Worm (Caenorhabditis elegans): ENCODE data around the gene nstp-10.

Gene nstp-10

ce11 chrV:9518832-9519231 is 30.8 kb downstream of the nstp-10 start, which contains the start of gene C50F4.8:
C50F4.8 (minus strand) TSS chrV:9518859.
- TF ChIP-seq lin-39 (tag; optimal IDR thresholded peaks at IDR 0.05) (no peak), ama-1 (optimal IDR thresholded peaks at IDR 0.05) (peak; percentile 37), nhr-237 (tag; optimal IDR thresholded peaks at IDR 0.05) (no peak), sea-2 (GFP tag; optimal IDR thresholded peaks at IDR 0.05) (no peak), snpc-4 (tag; optimal IDR thresholded peaks at IDR 0.05) (no peak), nhr-23 (tag; optimal IDR thresholded peaks at IDR 0.05) (peak; percentile 55)

ce11 chrV:9516280-9516679 is 33.4 kb downstream of the nstp-10 start:
- peak; percentile 20 for TF ChIP-seq lsy-12 (tag; optimal IDR thresholded peaks at IDR 0.05)
- TF ChIP-seq nhr-23 (tag; optimal IDR thresholded peaks at IDR 0.05), result peak; percentile 86
- TF ChIP-seq lin-15B (tag; optimal IDR thresholded peaks at IDR 0.05), result no peak
- TF ChIP-seq jun-1 (tag; optimal IDR thresholded peaks at IDR 0.05), result peak; percentile 69
- no peak for TF ChIP-seq mml-1 (tag; optimal IDR thresholded peaks at IDR 0.05)
- peak; percentile 26 for TF ChIP-seq nhr-25 (tag; optimal IDR thresholded peaks at IDR 0.05)
- peak; percentile 51 for TF ChIP-seq elt-2 (tag; optimal IDR thresholded peaks at IDR 0.05)
- TF ChIP-seq pqm-1 (tag; optimal IDR thresholded peaks at IDR 0.05), result peak; percentile 88
- TF ChIP-seq elt-3 (tag; optimal IDR thresholded peaks at IDR 0.05), result peak in 2 of 3 experiments; percentile 41 to 56
- peak; percentile 68 for TF ChIP-seq nhr-43 (tag; optimal IDR thresholded peaks at IDR 0.05; ENCODE audit: poor library complexity, severe bottlenecking)

- TF ChIP-seq nhr-23 (tag; optimal IDR thresholded peaks at IDR 0.05) (peak; percentile 20), elt-2 (tag; optimal IDR thresholded peaks at IDR 0.05) (peak; percentile 7), nhr-43 (tag; optimal IDR thresholded peaks at IDR 0.05; ENCODE audit: poor library complexity, severe bottlenecking) (no peak), nhr-237 (tag; optimal IDR thresholded peaks at IDR 0.05) (no peak), nfya-1 (tag; optimal IDR thresholded peaks at IDR 0.05; ENCODE audit: insufficient read depth) (peak; percentile 45), R02D3.7 (tag; optimal IDR thresholded peaks at IDR 0.05) (no peak), jun-1 (tag; optimal IDR thresholded peaks at IDR 0.05) (peak; percentile 14), mml-1 (tag; optimal IDR thresholded peaks at IDR 0.05) (no peak), ceh-16 (tag; optimal IDR thresholded peaks at IDR 0.05) (no peak), nhr-28 (tag; optimal IDR thresholded peaks at IDR 0.05) (no peak), snpc-4 (tag; optimal IDR thresholded peaks at IDR 0.05) (peak; percentile 46), nhr-25 (tag; optimal IDR thresholded peaks at IDR 0.05) (no peak), nhr-67 (tag; optimal IDR thresholded peaks at IDR 0.05) (no peak), egl-5 (tag; optimal IDR thresholded peaks at IDR 0.05) (no peak), ama-1 (optimal IDR thresholded peaks at IDR 0.05) (no peak), lsy-12 (tag; optimal IDR thresholded peaks at IDR 0.05) (no peak), fos-1 (tag; optimal IDR thresholded peaks at IDR 0.05) (no peak), nhr-76 (tag; optimal IDR thresholded peaks at IDR 0.05) (no peak), lin-39 (tag; optimal IDR thresholded peaks at IDR 0.05) (no peak), ceh-9 (tag; optimal IDR thresholded peaks at IDR 0.05) (no peak), elt-1 (tag; optimal IDR thresholded peaks at IDR 0.05) (no peak), hmg-11 (tag; optimal IDR thresholded peaks at IDR 0.05) (peak; percentile 28), zag-1 (tag; optimal IDR thresholded peaks at IDR 0.05) (no peak), fkh-2 (tag; optimal IDR thresholded peaks at IDR 0.05) (no peak), lin-15B (tag; optimal IDR thresholded peaks at IDR 0.05) (peak; percentile 30), eor-1 (tag; optimal IDR thresholded peaks at IDR 0.05) (no peak), pha-4 (tag; optimal IDR thresholded peaks at IDR 0.05) (peak; percentile 73), ceh-82 (tag; optimal IDR thresholded peaks at IDR 0.05) (no peak), ztf-11 (tag; optimal IDR thresholded peaks at IDR 0.05) (no peak), daf-12 (tag; optimal IDR thresholded peaks at IDR 0.05) (no peak), ztf-4 (tag; optimal IDR thresholded peaks at IDR 0.05) (no peak), nhr-12 (tag; optimal IDR thresholded peaks at IDR 0.05) (no peak), elt-3 (tag; optimal IDR thresholded peaks at IDR 0.05) (no peak), nhr-77 (tag; optimal IDR thresholded peaks at IDR 0.05) (no peak), pqm-1 (tag; optimal IDR thresholded peaks at IDR 0.05) (no peak), aly-2 (tag; optimal IDR thresholded peaks at IDR 0.05) (no peak), sea-2 (GFP tag; optimal IDR thresholded peaks at IDR 0.05) (no peak), ceh-28 (tag; optimal IDR thresholded peaks at IDR 0.05) (no peak), mdl-1 (tag; optimal IDR thresholded peaks at IDR 0.05) (no peak), fkh-10 (GFP tag; optimal IDR thresholded peaks at IDR 0.05) (peak; percentile 23), egl-27 (tag; optimal IDR thresholded peaks at IDR 0.05) (no peak), unc-62 (GFP tag; optimal IDR thresholded peaks at IDR 0.05) (no peak), skn-1 (tag; optimal IDR thresholded peaks at IDR 0.05) (no peak), unc-39 (tag; optimal IDR thresholded peaks at IDR 0.05) (no peak), tbx-2 (tag; optimal IDR thresholded peaks at IDR 0.05) (no peak), ZK546.5 (tag; optimal IDR thresholded peaks at IDR 0.05) (no peak), nhr-11 (tag; optimal IDR thresholded peaks at IDR 0.05) (no peak)
Measured at ce11 chrV:9513590-9513989, 36.0 kb downstream of the nstp-10 start, which contains the start of gene eif-2Bdelta. eif-2Bdelta (plus strand) TSS chrV:9513824.
